Worm (Caenorhabditis elegans) whole organism, L2 larva: Measurements from ENCODE around the gene C01G10.14.
"Not testable (repeated sequence)": the region's sequence is repeated elsewhere in the genome, so short reads cannot be mapped to it uniquely, and the experiment has no call there.

ENCODE experiments used
- C34F6.9 ChIP-seq: fragments of 150-350 bp; optimal IDR thresholded peaks from 2 replicates; lab custom pipeline; 2014; ENCODE audit warnings: missing biosample characterization, missing genetic modification characterization
- F13H6.1 ChIP-seq: sonication (generic microtip); optimal IDR thresholded peaks from 2 replicates; lab custom pipeline; 2016; ENCODE audit warnings: missing genetic modification characterization, missing compliant biosample characterization
- R02D3.7 ChIP-seq: fragments of 150-350 bp; optimal IDR thresholded peaks from 2 replicates; lab custom pipeline; 2014; ENCODE audit warnings: missing biosample characterization, missing genetic modification characterization
- ZK546.5 ChIP-seq: sonication (generic microtip); optimal IDR thresholded peaks from 2 replicates; lab custom pipeline; 2017; ENCODE audit warnings: missing biosample characterization, missing genetic modification characterization
- aly-2 ChIP-seq: fragments of 150-350 bp; optimal IDR thresholded peaks from 2 replicates; lab custom pipeline; 2014; ENCODE audit warnings: missing biosample characterization, missing genetic modification characterization
- blmp-1 ChIP-seq: sonication (generic microtip); optimal IDR thresholded peaks from 2 replicates; lab custom pipeline; 2017; ENCODE audit warnings: missing genetic modification characterization, mild to moderate bottlenecking, missing compliant biosample characterization, antibody characterized with exemption, moderate library complexity; ENCODE audit not compliant: insufficient read depth
- ceh-16 ChIP-seq: fragments of 150-350 bp; optimal IDR thresholded peaks from 2 replicates; lab custom pipeline; 2014; ENCODE audit warnings: missing biosample characterization, missing genetic modification characterization
- ceh-82 ChIP-seq: fragments of 150-350 bp; optimal IDR thresholded peaks from 2 replicates; lab custom pipeline; 2014; ENCODE audit warnings: missing biosample characterization, missing genetic modification characterization
- crh-2 ChIP-seq: sonication (generic microtip); optimal IDR thresholded peaks from 2 replicates; lab custom pipeline; 2017; ENCODE audit warnings: missing biosample characterization, missing genetic modification characterization
- dmd-4 ChIP-seq: sonication (generic microtip); optimal IDR thresholded peaks from 2 replicates; lab custom pipeline; 2017; ENCODE audit warnings: missing biosample characterization, missing genetic modification characterization
- egl-27 ChIP-seq: sonication (generic microtip); optimal IDR thresholded peaks from 3 replicates; lab custom pipeline; 2017; ENCODE audit warnings: missing biosample characterization, missing genetic modification reagents, missing genetic modification characterization
- elt-1 ChIP-seq: fragments of 150-350 bp; optimal IDR thresholded peaks from 2 replicates; lab custom pipeline; 2014; ENCODE audit warnings: missing biosample characterization, missing genetic modification characterization
- elt-3 ChIP-seq: sonication (generic microtip); optimal IDR thresholded peaks from 2 replicates; lab custom pipeline; 2017; ENCODE audit warnings: missing biosample characterization, missing genetic modification characterization
- gmeb-1 ChIP-seq: fragments of 150-350 bp; optimal IDR thresholded peaks from 2 replicates; lab custom pipeline; 2014; ENCODE audit warnings: missing biosample characterization, missing genetic modification characterization
- lin-11 ChIP-seq: fragments of 150-350 bp; sonication (generic microtip); optimal IDR thresholded peaks from 2 replicates; lab custom pipeline; 2014; ENCODE audit warnings: missing biosample characterization, missing genetic modification characterization, inconsistent platforms, mixed read lengths
- lsy-2 ChIP-seq, 2 experiments: fragments of 150-350 bp in 1 of 2; sonication (generic microtip) in 1 of 2; optimal IDR thresholded peaks; 2 replicates each; lab custom pipeline; 2014 to 2017; ENCODE audit warnings: missing biosample characterization in 2 of 2, missing genetic modification characterization in 2 of 2
- mbf-1 ChIP-seq: sonication (generic microtip); optimal IDR thresholded peaks from 2 replicates; lab custom pipeline; 2017; ENCODE audit warnings: missing biosample characterization, missing genetic modification characterization
- mdl-1 ChIP-seq, 2 experiments: fragments of 150-350 bp in 1 of 2; sonication (generic microtip) in 1 of 2; optimal IDR thresholded peaks; 2 replicates each; lab custom pipeline; 2017; ENCODE audit warnings: missing biosample characterization in 2 of 2, missing genetic modification characterization in 2 of 2
- nhr-10 ChIP-seq: sonication (generic microtip); optimal IDR thresholded peaks from 2 replicates; lab custom pipeline; 2017; ENCODE audit warnings: missing biosample characterization, missing genetic modification characterization
- nhr-11 ChIP-seq: fragments of 150-350 bp; optimal IDR thresholded peaks from 2 replicates; lab custom pipeline; 2014; ENCODE audit warnings: missing biosample characterization, missing genetic modification characterization
- nhr-129 ChIP-seq: fragments of 150-350 bp; optimal IDR thresholded peaks from 2 replicates; lab custom pipeline; 2014; ENCODE audit warnings: missing biosample characterization, missing genetic modification characterization
- nhr-21 ChIP-seq: fragments of 150-350 bp; optimal IDR thresholded peaks from 2 replicates; lab custom pipeline; 2014; ENCODE audit warnings: missing biosample characterization, missing genetic modification characterization
- nhr-25 ChIP-seq: fragments of 150-350 bp; sonication (generic microtip); optimal IDR thresholded peaks from 3 replicates; lab custom pipeline; 2014; ENCODE audit warnings: missing biosample characterization, missing genetic modification characterization
- nhr-6 ChIP-seq: fragments of 150-350 bp; optimal IDR thresholded peaks from 2 replicates; lab custom pipeline; 2014; ENCODE audit warnings: missing biosample characterization, missing genetic modification characterization
- nhr-77 ChIP-seq: fragments of 150-350 bp; optimal IDR thresholded peaks from 2 replicates; lab custom pipeline; 2014; ENCODE audit warnings: missing biosample characterization, missing genetic modification characterization
- peb-1 ChIP-seq: fragments of 150-350 bp; optimal IDR thresholded peaks from 2 replicates; lab custom pipeline; 2014; ENCODE audit warnings: missing biosample characterization, missing genetic modification characterization
- sem-4 ChIP-seq: fragments of 150-350 bp; optimal IDR thresholded peaks from 2 replicates; lab custom pipeline; 2014; ENCODE audit warnings: missing biosample characterization, missing genetic modification reagents, missing genetic modification characterization
- skn-1 ChIP-seq: sonication (generic microtip); optimal IDR thresholded peaks from 2 replicates; lab custom pipeline; 2017; ENCODE audit warnings: missing biosample characterization, missing genetic modification characterization
- sma-3 ChIP-seq: sonication (generic microtip); optimal IDR thresholded peaks from 2 replicates; lab custom pipeline; 2016; ENCODE audit warnings: missing genetic modification reagents, missing genetic modification characterization, missing compliant biosample characterization
- unc-39 ChIP-seq: fragments of 150-350 bp; optimal IDR thresholded peaks from 2 replicates; lab custom pipeline; 2014; ENCODE audit warnings: missing biosample characterization, missing genetic modification characterization
- unc-62 ChIP-seq: fragments of 150-350 bp; optimal IDR thresholded peaks from 2 replicates; lab custom pipeline; 2014; ENCODE audit warnings: missing biosample characterization, missing genetic modification reagents, missing genetic modification characterization
- zag-1 ChIP-seq: fragments of 150-350 bp; optimal IDR thresholded peaks from 2 replicates; lab custom pipeline; 2014; ENCODE audit warnings: missing biosample characterization, missing genetic modification characterization
- ztf-11 ChIP-seq: sonication (generic microtip); optimal IDR thresholded peaks from 2 replicates; lab custom pipeline; 2017; ENCODE audit warnings: missing biosample characterization, missing genetic modification characterization
- ztf-4 ChIP-seq: fragments of 150-350 bp; optimal IDR thresholded peaks from 2 replicates; lab custom pipeline; 2014; ENCODE audit warnings: missing biosample characterization, missing genetic modification characterization

C01G10.14 gene

DNA sequence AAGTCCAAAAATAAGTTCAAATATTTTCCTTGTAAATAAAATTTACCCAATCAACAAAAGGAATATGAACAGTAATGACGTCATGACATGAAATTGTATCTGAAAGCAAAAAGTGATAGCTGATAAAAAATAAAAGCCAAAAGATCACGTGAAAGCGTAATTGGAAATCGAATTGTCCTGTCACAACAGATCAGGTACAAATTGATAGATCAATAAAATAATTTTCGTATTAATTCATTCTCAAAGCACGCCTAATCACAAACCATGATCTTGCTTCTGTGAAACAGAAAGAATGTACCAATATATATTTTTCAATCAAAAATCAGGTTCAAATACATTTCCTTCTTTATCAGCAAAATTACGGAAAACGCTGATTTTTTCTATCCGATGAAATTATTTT, 13.8 kb upstream of the C01G10.14 start, which contains the start of gene flor-1:
flor-1 (minus strand) TSS at position 101 of the 400 bp plus-strand sequence.
- no peak for TF ChIP-seq dmd-4 (tag; lab: Kevin White, UChicago)
- TF ChIP-seq unc-62 (GFP tag; lab: Kevin White, UChicago): no peak
- TF ChIP-seq ZK546.5 (tag; lab: Kevin White, UChicago): no peak
- TF ChIP-seq R02D3.7 (tag; lab: Kevin White, UChicago): no peak
- no peak for TF ChIP-seq aly-2 (tag; lab: Kevin White, UChicago)

DNA sequence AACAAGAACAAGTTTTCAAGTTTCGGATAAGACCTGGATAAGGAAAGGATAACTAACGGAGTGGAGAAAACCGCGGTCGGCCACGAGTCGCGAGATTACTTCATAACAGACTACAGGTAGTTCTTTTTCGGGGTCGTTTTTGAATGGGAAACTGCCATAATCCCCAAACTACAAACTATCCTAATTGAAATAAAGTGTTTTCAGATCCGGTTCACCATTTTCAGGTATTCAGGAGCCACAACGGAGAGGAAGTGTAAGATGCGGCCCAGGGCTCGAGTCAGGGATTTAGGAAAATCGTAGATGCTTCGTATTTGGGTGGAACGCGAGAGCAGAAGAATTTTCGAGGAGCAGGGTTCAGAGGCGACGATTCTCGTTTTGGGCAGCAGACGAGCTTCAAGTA, 10.2 kb upstream of the C01G10.14 start, which contains the start of gene T01G5.8:
T01G5.8 (plus strand) TSS at position 301 of the 400 bp plus-strand sequence.
- TF ChIP-seq nhr-10 (tag; lab: Kevin White, UChicago); lin-11; F13H6.1 (tag; lab: Kevin White, UChicago): not testable (repeated sequence)

DNA sequence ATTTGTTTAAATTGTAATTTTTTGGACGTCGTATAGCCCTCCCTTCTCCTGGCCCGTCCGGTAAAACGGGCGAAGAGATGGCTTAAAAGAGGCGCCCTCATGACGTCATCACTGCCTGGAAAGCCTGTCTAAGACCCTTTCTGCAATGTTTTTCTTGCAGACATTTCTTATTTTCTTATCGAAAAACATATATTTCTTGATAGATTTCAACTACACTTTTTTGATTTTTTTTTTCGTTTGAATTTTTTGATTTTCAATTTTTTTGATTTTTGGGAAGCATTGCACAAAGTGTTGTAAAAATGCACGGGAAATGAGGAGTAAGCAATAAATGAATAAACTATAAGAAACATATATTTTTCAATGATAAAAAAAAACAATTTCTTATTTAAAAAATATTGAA, 8.2 kb upstream of the C01G10.14 start, which contains the start of gene T01G5.6:
T01G5.6 (minus strand) TSS at position 101 of the 400 bp plus-strand sequence.
- no peak for TF ChIP-seq peb-1 (tag; lab: Kevin White, UChicago)
- no peak for TF ChIP-seq ceh-82 (tag; lab: Kevin White, UChicago)
- no peak for TF ChIP-seq F13H6.1 (tag; lab: Kevin White, UChicago)
- no peak for TF ChIP-seq nhr-6 (tag; lab: Kevin White, UChicago)

DNA sequence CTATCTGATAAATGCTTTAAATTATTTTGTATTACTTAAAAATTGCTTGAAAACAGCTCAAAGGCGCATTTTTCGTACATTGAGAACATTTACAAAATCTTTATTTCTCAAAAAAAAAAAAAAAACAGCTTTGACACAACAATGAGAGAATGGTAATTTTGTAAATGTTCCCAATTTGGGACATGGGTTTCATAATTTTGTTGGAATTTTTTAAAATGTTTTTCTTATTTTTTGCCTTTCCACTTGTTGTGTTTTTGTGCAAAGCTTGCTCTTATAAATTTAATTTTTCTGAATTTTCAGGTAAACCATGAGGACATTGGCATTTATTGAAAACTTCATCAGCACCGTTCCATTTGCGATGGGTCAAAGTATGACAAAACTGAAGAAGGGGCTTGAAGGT, 5.9 kb upstream of the C01G10.14 start, which contains the start of gene T01G5.7:
T01G5.7 (plus strand) TSS at position 301 of the 400 bp plus-strand sequence.
- TF ChIP-seq egl-27 (tag; lab: Kevin White, UChicago) (no peak), zag-1 (tag; lab: Kevin White, UChicago) (no peak), unc-39 (tag; lab: Kevin White, UChicago) (no peak), ztf-11 (tag; lab: Kevin White, UChicago) (no peak), nhr-11 (tag; lab: Kevin White, UChicago) (no peak), mdl-1 (tag; optimal IDR thresholded peaks at IDR 0.05; lab: Kevin White, UChicago) (no peak), skn-1 (no peak), mbf-1 (tag; lab: Kevin White, UChicago) (no peak), sem-4 (tag; lab: Kevin White, UChicago) (no peak), lsy-2 (tag; optimal IDR thresholded peaks at IDR 0.05; lab: Kevin White, UChicago) (no peak), dmd-4 (tag; lab: Kevin White, UChicago) (no peak), peb-1 (tag; lab: Kevin White, UChicago) (no peak), nhr-6 (tag; lab: Kevin White, UChicago) (no peak), elt-3 (tag; lab: Kevin White, UChicago) (no peak), nhr-129 (no peak), nhr-77 (no peak), lin-11 (no peak)

DNA sequence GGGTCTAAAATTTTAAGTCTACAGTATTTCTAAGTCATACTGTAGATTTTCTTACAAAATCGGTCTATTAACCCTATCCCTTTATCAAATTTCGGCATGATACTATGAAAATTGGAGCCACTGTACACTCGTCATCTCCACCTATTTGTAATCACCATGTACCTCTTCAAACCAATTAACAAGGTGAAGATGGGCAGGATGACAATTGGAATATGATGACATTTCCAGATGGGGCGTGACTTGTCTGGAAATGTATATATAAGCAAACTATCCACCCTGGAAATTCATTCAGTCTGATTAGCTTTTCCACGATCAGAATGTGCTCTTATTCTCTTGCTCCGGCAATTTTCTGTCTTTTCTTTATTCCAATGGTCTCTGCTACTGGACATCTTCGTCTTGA, 3.5 kb upstream of the C01G10.14 start, which contains the start of gene Y75B12A.2:
Y75B12A.2 (plus strand) TSS at position 301 of the 400 bp plus-strand sequence.
- TF ChIP-seq nhr-129 (no peak), elt-1 (tag; lab: Kevin White, UChicago) (no peak)
- TF ChIP-seq, all 48 proteins: peak for 0

DNA sequence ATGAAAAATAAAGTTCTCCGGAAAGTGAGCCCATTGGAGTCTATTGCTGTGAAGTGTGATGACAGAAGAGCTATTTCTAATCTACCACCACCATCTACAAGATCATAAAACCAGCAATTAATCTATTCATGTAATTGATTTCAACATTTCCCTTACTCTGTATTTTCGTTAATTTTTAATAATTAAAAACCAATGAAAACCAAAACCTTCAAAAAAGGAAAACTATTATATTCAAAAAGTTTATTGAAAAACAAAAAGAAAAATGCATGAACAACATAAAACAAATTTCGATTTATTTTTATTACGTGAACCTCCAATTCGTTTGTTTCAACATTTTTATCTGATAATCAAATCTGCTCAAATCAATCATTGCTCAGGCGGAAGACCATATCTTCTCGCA, 6.3 kb downstream of the C01G10.14 start, which contains the start of gene C01G10.1:
C01G10.1 (plus strand) TSS at position 301 of the 400 bp plus-strand sequence.
- no peak for TF ChIP-seq nhr-6 (tag; lab: Kevin White, UChicago)
- TF ChIP-seq elt-3 (tag; lab: Kevin White, UChicago): no peak
- TF ChIP-seq F13H6.1 (tag; lab: Kevin White, UChicago): no peak
- TF ChIP-seq nhr-21 (tag; lab: Kevin White, UChicago): no peak
- TF ChIP-seq gmeb-1 (tag; lab: Kevin White, UChicago): no peak
- no peak for TF ChIP-seq C34F6.9 (tag; lab: Kevin White, UChicago)
- no peak for TF ChIP-seq ztf-4 (tag; lab: Kevin White, UChicago)
- no peak for TF ChIP-seq sem-4 (tag; lab: Kevin White, UChicago)
- TF ChIP-seq nhr-77: no peak
- no peak for TF ChIP-seq nhr-25 (tag; lab: Kevin White, UChicago)
- TF ChIP-seq lin-11: no peak
- no peak for TF ChIP-seq ceh-16
- no peak for TF ChIP-seq crh-2 (tag; lab: Kevin White, UChicago)
- TF ChIP-seq blmp-1 (tag; lab: Kevin White, UChicago): no peak
- TF ChIP-seq nhr-11 (tag; lab: Kevin White, UChicago): no peak
- TF ChIP-seq sma-3: no peak
- TF ChIP-seq elt-1 (tag; lab: Kevin White, UChicago): no peak
- no peak for TF ChIP-seq ZK546.5 (tag; lab: Kevin White, UChicago)
- TF ChIP-seq egl-27 (tag; lab: Kevin White, UChicago): no peak
